Fruit fly (Drosophila melanogaster): ENCODE data around the gene CG44090.

DNA sequence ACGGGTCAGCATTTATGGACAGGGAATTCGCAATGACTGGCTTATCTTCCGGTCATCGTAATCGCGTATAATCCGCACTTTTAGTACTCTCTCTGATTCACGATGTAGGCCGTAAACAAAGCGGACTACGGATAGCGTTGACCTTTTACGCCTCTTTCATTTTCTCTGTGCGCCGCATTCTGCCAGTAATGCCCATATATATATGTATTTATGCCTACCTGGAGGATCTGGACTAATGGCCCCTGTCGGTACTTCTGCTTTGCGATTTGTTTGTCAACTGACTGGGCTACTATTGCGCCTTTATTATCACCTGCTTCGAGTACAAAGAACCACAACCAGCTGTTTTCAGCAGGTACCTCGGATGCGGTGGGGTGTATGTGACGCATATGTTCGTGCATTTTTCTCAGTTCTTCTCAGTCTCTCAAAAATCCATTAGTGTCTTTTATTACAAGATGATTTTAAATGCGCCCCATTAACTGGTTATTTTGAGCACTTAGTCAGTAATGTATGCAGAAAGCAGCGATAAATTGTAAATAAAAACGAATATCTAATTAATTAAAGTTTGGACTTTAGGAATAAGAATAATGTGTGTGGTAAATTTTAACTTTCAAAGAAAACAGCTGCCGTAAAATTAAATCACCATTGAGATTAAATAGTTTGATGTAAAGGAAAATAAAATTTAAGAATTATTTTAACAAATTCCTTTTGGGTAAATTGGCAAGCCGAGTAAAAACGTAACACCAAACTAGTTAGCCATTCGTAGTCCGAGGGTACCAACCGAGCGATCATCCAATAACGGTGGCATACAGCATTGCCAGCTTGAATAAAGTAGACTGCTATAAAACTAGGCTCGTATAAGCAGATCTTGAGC lies 39.7 kb downstream of the CG44090 start, which contains the start of gene CREG:
- TF ChIP-seq pan (optimal IDR thresholded peaks at IDR 0.05), result peak; percentile 93
- TF ChIP-seq psq (optimal IDR thresholded peaks at IDR 0.05), result no peak

Data from whole organism.